Worm (Caenorhabditis elegans) whole organism, L3 larva: ENCODE results near the gene C18D4.4.

Experiments used
- R02D3.7 ChIP-seq: fragments of 150-350 bp; optimal IDR thresholded peaks from 2 replicates; lab custom pipeline; 2014; ENCODE audit warnings: missing biosample characterization, missing genetic modification characterization
- ZK546.5 ChIP-seq: sonication (generic microtip); optimal IDR thresholded peaks from 2 replicates; lab custom pipeline; 2017; ENCODE audit warnings: missing biosample characterization, missing genetic modification characterization
- aly-2 ChIP-seq: fragments of 150-350 bp; optimal IDR thresholded peaks from 2 replicates; lab custom pipeline; 2014; ENCODE audit warnings: missing biosample characterization, missing genetic modification characterization
- ceh-16 ChIP-seq: sonication (generic microtip); optimal IDR thresholded peaks from 2 replicates; lab custom pipeline; 2017; ENCODE audit warnings: missing biosample characterization, missing genetic modification characterization
- ceh-28 ChIP-seq: fragments of 150-350 bp; optimal IDR thresholded peaks from 2 replicates; lab custom pipeline; 2014; ENCODE audit warnings: missing biosample characterization, missing genetic modification reagents, missing genetic modification characterization
- ceh-82 ChIP-seq: fragments of 150-350 bp; optimal IDR thresholded peaks from 2 replicates; lab custom pipeline; 2014; ENCODE audit warnings: missing biosample characterization, missing genetic modification characterization
- ceh-9 ChIP-seq: sonication (generic microtip); optimal IDR thresholded peaks from 2 replicates; lab custom pipeline; 2018; ENCODE audit warnings: missing biosample characterization, missing genetic modification characterization
- egl-27 ChIP-seq: sonication (generic microtip); optimal IDR thresholded peaks from 4 replicates; lab custom pipeline; 2017; ENCODE audit warnings: missing biosample characterization, missing genetic modification reagents, missing genetic modification characterization
- elt-1 ChIP-seq: fragments of 150-350 bp; optimal IDR thresholded peaks from 2 replicates; lab custom pipeline; 2014; ENCODE audit warnings: missing biosample characterization, missing genetic modification characterization
- elt-2 ChIP-seq: sonication (generic microtip); optimal IDR thresholded peaks from 2 replicates; lab custom pipeline; 2016; ENCODE audit warnings: missing genetic modification reagents, mild to moderate bottlenecking, missing genetic modification characterization, missing compliant biosample characterization
- elt-3 ChIP-seq, 3 experiments: fragments of 150-350 bp in 1 of 3; sonication (generic microtip) in 2 of 3; optimal IDR thresholded peaks; 2 replicates in 2 of 3; 4 replicates in 1 of 3; lab custom pipeline; 2014 to 2017; ENCODE audit warnings: missing biosample characterization in 3 of 3, missing genetic modification characterization in 3 of 3
- fkh-10 ChIP-seq: sonication (generic microtip); optimal IDR thresholded peaks from 2 replicates; lab custom pipeline; 2017; ENCODE audit warnings: missing biosample characterization, missing genetic modification reagents, missing genetic modification characterization
- fkh-2 ChIP-seq: fragments of 150-350 bp; optimal IDR thresholded peaks from 2 replicates; lab custom pipeline; 2014; ENCODE audit warnings: missing biosample characterization, missing genetic modification reagents, missing genetic modification characterization
- jun-1 ChIP-seq: fragments of 150-350 bp; optimal IDR thresholded peaks from 2 replicates; lab custom pipeline; 2014; ENCODE audit warnings: missing biosample characterization, missing genetic modification reagents, missing genetic modification characterization
- lin-15B ChIP-seq: fragments of 150-350 bp; optimal IDR thresholded peaks from 2 replicates; lab custom pipeline; 2014; ENCODE audit warnings: missing biosample characterization, missing genetic modification characterization
- lsy-12 ChIP-seq: sonication (generic microtip); optimal IDR thresholded peaks from 2 replicates; lab custom pipeline; 2016; ENCODE audit warnings: mild to moderate bottlenecking, missing genetic modification characterization, missing compliant biosample characterization
- mml-1 ChIP-seq: fragments of 150-350 bp; sonication (generic microtip); optimal IDR thresholded peaks from 3 replicates; lab custom pipeline; 2014; ENCODE audit warnings: missing biosample characterization, missing genetic modification characterization
- nfya-1 ChIP-seq: sonication (generic microtip); optimal IDR thresholded peaks from 2 replicates; lab custom pipeline; 2017; ENCODE audit warnings: missing genetic modification characterization, mild to moderate bottlenecking, missing compliant biosample characterization, antibody characterized with exemption, moderate library complexity; ENCODE audit not compliant: insufficient read depth
- nhr-11 ChIP-seq: fragments of 150-350 bp; optimal IDR thresholded peaks from 2 replicates; lab custom pipeline; 2014; ENCODE audit warnings: missing biosample characterization, missing genetic modification characterization
- nhr-12 ChIP-seq: fragments of 150-350 bp; optimal IDR thresholded peaks from 2 replicates; lab custom pipeline; 2014; ENCODE audit warnings: missing biosample characterization, missing genetic modification characterization
- nhr-28 ChIP-seq: fragments of 150-350 bp; optimal IDR thresholded peaks from 2 replicates; lab custom pipeline; 2014; ENCODE audit warnings: missing biosample characterization, missing genetic modification characterization
- nhr-43 ChIP-seq: sonication (generic microtip); optimal IDR thresholded peaks from 2 replicates; lab custom pipeline; 2016; ENCODE audit warnings: mild to moderate bottlenecking, missing genetic modification characterization, missing compliant biosample characterization; ENCODE audit not compliant: poor library complexity, severe bottlenecking
- nhr-76 ChIP-seq: fragments of 150-350 bp; sonication (generic microtip); optimal IDR thresholded peaks from 5 replicates; lab custom pipeline; 2014; ENCODE audit warnings: missing biosample characterization, missing genetic modification characterization
- pha-4 ChIP-seq: fragments of 150-350 bp; optimal IDR thresholded peaks from 2 replicates; lab custom pipeline; 2014; ENCODE audit warnings: missing biosample characterization, missing genetic modification reagents, missing genetic modification characterization
- pqm-1 ChIP-seq: fragments of 150-350 bp; optimal IDR thresholded peaks from 2 replicates; lab custom pipeline; 2017; ENCODE audit warnings: missing biosample characterization, missing genetic modification characterization, inconsistent platforms
- snpc-4 ChIP-seq: fragments of 150-350 bp; optimal IDR thresholded peaks from 2 replicates; lab custom pipeline; 2014; ENCODE audit warnings: missing biosample characterization, missing genetic modification characterization
- unc-39 ChIP-seq: sonication (generic microtip); optimal IDR thresholded peaks from 4 replicates; lab custom pipeline; 2017; ENCODE audit warnings: missing biosample characterization, missing genetic modification characterization
- unc-62 ChIP-seq: fragments of 150-350 bp; sonication (generic microtip); optimal IDR thresholded peaks from 4 replicates; lab custom pipeline; 2014; ENCODE audit warnings: missing biosample characterization, missing genetic modification reagents, missing genetic modification characterization
- zag-1 ChIP-seq: fragments of 150-350 bp; optimal IDR thresholded peaks from 2 replicates; lab custom pipeline; 2014; ENCODE audit warnings: missing biosample characterization, missing genetic modification characterization
- ztf-4 ChIP-seq: fragments of 150-350 bp; optimal IDR thresholded peaks from 2 replicates; lab custom pipeline; 2014; ENCODE audit warnings: missing biosample characterization, missing genetic modification characterization

Gene C18D4.4

ce11 chrV:17531410-17531809 is at the start of gene C18D4.4:
Gene C18D4.4 (minus strand): TSS chrV:17531510.
- TF ChIP-seq nhr-28 (tag; lab: Kevin White, UChicago) (no peak), nhr-12 (tag; lab: Kevin White, UChicago) (no peak), jun-1 (tag; lab: Kevin White, UChicago) (no peak), pqm-1 (tag; lab: Kevin White, UChicago) (no peak), unc-39 (tag; lab: Kevin White, UChicago) (no peak)

- TF ChIP-seq mml-1 (tag; lab: Kevin White, UChicago) (no peak), ceh-82 (tag; lab: Kevin White, UChicago) (no peak), elt-1 (tag; lab: Kevin White, UChicago) (no peak), elt-3 (tag; optimal IDR thresholded peaks at IDR 0.05; lab: Kevin White, UChicago) (no peak), ZK546.5 (tag; lab: Kevin White, UChicago) (no peak), R02D3.7 (no peak), nhr-28 (tag; lab: Kevin White, UChicago) (no peak)
Measured at ce11 chrV:17580017-17580416, 48.7 kb upstream of the C18D4.4 start.

ce11 chrV:17566850-17567249 is 35.5 kb upstream of the C18D4.4 start, which contains the start of gene C38D9.2:
Gene C38D9.2 (plus strand): TSS chrV:17567150.
- TF ChIP-seq ceh-28 (tag; lab: Kevin White, UChicago): no peak
- TF ChIP-seq unc-62 (GFP tag; lab: Kevin White, UChicago): no peak
- no peak for TF ChIP-seq aly-2 (tag; lab: Kevin White, UChicago)
- no peak for TF ChIP-seq nfya-1
- TF ChIP-seq snpc-4: no peak
- TF ChIP-seq, all 47 proteins: peak for 0

- TF ChIP-seq ceh-9 (tag; lab: Kevin White, UChicago): no peak
- no peak for TF ChIP-seq nhr-76
Measured at ce11 chrV:17565903-17566302, 34.6 kb upstream of the C18D4.4 start, which contains the start of gene fbxa-171. Gene fbxa-171 (minus strand): TSS chrV:17566003.

DNA sequence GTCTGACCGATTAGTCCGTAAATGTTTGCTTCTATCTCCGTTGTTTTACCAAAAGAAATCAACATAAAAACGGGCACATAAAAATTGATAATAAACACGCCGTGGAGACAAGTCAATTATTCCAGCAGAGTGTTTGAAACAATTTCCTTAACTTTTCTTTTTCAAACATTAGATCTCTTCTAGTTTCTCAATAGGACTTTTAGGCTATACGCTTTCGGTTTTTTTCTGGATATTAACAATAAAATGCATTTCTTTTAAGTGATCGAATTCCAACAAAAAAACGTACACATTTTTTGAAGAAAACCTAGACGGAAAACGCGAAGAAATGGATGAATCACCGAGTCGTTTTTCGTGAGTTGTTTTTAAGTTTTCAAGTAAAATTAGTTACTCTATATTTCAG is 27.6 kb upstream of the C18D4.4 start, which contains the start of gene fbxa-172:
Gene fbxa-172, plus strand, starts transcription at position 301 of the 400 bp plus-strand sequence.
- TF ChIP-seq nhr-11 (tag; lab: Kevin White, UChicago) (no peak), fkh-10 (GFP tag; lab: Kevin White, UChicago) (no peak), fkh-2 (tag; lab: Kevin White, UChicago) (no peak), egl-27 (tag; lab: Kevin White, UChicago) (no peak), elt-2 (tag; lab: Kevin White, UChicago) (no peak), jun-1 (tag; lab: Kevin White, UChicago) (no peak), ztf-4 (tag; lab: Kevin White, UChicago) (no peak), R02D3.7 (no peak), nhr-12 (tag; lab: Kevin White, UChicago) (no peak), zag-1 (tag; lab: Kevin White, UChicago) (no peak), lsy-12 (no peak), ceh-9 (tag; lab: Kevin White, UChicago) (no peak), nhr-28 (tag; lab: Kevin White, UChicago) (no peak), ceh-16 (tag; lab: Kevin White, UChicago) (no peak), pqm-1 (tag; lab: Kevin White, UChicago) (no peak), lin-15B (tag; lab: Kevin White, UChicago) (no peak), pha-4 (no peak)

ce11 chrV:17558377-17558776 is 27.1 kb upstream of the C18D4.4 start, which contains the start of gene fbxa-174:
Gene fbxa-174 (minus strand): TSS chrV:17558477.
- no peak for TF ChIP-seq elt-2 (tag; lab: Kevin White, UChicago)
- TF ChIP-seq nhr-28 (tag; lab: Kevin White, UChicago): no peak
- TF ChIP-seq unc-62 (GFP tag; lab: Kevin White, UChicago): no peak
- no peak for TF ChIP-seq unc-39 (tag; lab: Kevin White, UChicago)
- no peak for TF ChIP-seq fkh-2 (tag; lab: Kevin White, UChicago)

DNA sequence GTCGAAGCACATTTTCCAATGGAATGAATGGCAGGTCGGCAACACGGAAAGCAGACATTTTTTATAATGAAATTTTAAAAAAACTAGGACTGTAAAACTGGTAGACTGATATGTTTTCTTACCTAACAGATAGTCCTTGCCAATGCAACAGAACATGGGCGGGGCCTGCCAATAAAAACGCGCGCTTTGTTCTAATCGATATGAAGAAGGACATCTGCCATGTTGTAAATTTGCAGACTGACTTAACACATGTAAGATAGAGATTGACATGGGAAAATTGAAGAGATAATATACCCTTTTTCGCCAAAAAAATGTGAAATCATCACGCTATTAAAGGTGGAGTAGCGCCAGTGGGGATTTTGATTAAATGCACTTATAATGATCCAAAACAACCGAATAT is 21.4 kb upstream of the C18D4.4 start, which contains the start of gene C38D9.8:
Gene C38D9.8, minus strand, starts transcription at position 101 of the 400 bp plus-strand sequence.
- TF ChIP-seq nhr-43 (tag; lab: Kevin White, UChicago) (no peak), elt-1 (tag; lab: Kevin White, UChicago) (no peak), zag-1 (tag; lab: Kevin White, UChicago) (no peak), snpc-4 (no peak), lin-15B (tag; lab: Kevin White, UChicago) (no peak), unc-39 (tag; lab: Kevin White, UChicago) (no peak)
